Fruit fly (Drosophila melanogaster) whole organism, pupa: ENCODE data around the gene Tango4.
A peak's percentile ranks its signal among the peaks of the same experiment; 100 is the strongest.

Source experiments
- CG10348 ChIP-seq: fragments of 200-800 bp; sonication (Bioruptor generic); IDR thresholded peaks from 2 replicates; pipeline ENCODE4 v1.3.6; 2022; ENCODE audit warnings: missing biosample characterization, missing genetic modification characterization
- CG12605 ChIP-seq: fragments of 200-800 bp; sonication (Bioruptor generic); IDR thresholded peaks from 2 replicates; pipeline ENCODE4 v1.3.6; 2022; ENCODE audit warnings: missing biosample characterization, missing genetic modification characterization
- CG13204 ChIP-seq: fragments of 200-800 bp; sonication (Bioruptor generic); optimal IDR thresholded peaks from 2 replicates; lab custom pipeline; 2018; ENCODE audit warnings: missing biosample characterization, mild to moderate bottlenecking, missing genetic modification characterization, moderate library complexity
- CG14655 ChIP-seq: fragments of 200-800 bp; sonication (Bioruptor generic); optimal IDR thresholded peaks from 3 replicates; lab custom pipeline; 2017; ENCODE audit warnings: mild to moderate bottlenecking, missing biosample characterization, missing genetic modification reagents, missing genetic modification characterization
- CG15710 ChIP-seq: fragments of 200-800 bp; sonication (Bioruptor generic); optimal IDR thresholded peaks from 2 replicates; lab custom pipeline; 2018; ENCODE audit warnings: missing biosample characterization, mild to moderate bottlenecking, missing genetic modification characterization, moderate library complexity
- CG17806 ChIP-seq: fragments of 200-800 bp; sonication (Bioruptor generic); optimal IDR thresholded peaks from 2 replicates; lab custom pipeline; 2018; ENCODE audit warnings: missing biosample characterization, mild to moderate bottlenecking, missing genetic modification characterization, moderate library complexity
- CG32121 ChIP-seq: fragments of 200-800 bp; sonication (Bioruptor generic); IDR thresholded peaks from 2 replicates; pipeline ENCODE4 v1.3.6; 2022; ENCODE audit warnings: missing biosample characterization, missing genetic modification characterization
- CG34367 ChIP-seq: fragments of 200-800 bp; sonication (Bioruptor generic); optimal IDR thresholded peaks from 2 replicates; lab custom pipeline; 2018; ENCODE audit warnings: missing biosample characterization, mild to moderate bottlenecking, missing genetic modification characterization
- CG4496 ChIP-seq: fragments of 200-800 bp; sonication (Bioruptor generic); IDR thresholded peaks from 3 replicates; pipeline ENCODE4 v1.3.6; 2022; ENCODE audit warnings: missing biosample characterization, missing genetic modification characterization
- CG8159 ChIP-seq: fragments of 200-800 bp; sonication (Bioruptor generic); optimal IDR thresholded peaks from 3 replicates; lab custom pipeline; 2018; ENCODE audit warnings: missing biosample characterization, mild to moderate bottlenecking, missing genetic modification characterization, moderate library complexity
- CG8301 ChIP-seq: fragments of 200-800 bp; sonication (Bioruptor generic); optimal IDR thresholded peaks from 2 replicates; lab custom pipeline; 2018; ENCODE audit warnings: missing biosample characterization, mild to moderate bottlenecking, missing genetic modification characterization
- CG9948 ChIP-seq: fragments of 200-800 bp; sonication (Bioruptor generic); optimal IDR thresholded peaks from 2 replicates; lab custom pipeline; 2018; ENCODE audit warnings: missing biosample characterization, mild to moderate bottlenecking, missing genetic modification characterization, moderate library complexity
- D1 ChIP-seq: fragments of 200-800 bp; sonication (Bioruptor generic); optimal IDR thresholded peaks from 2 replicates; lab custom pipeline; 2018; ENCODE audit warnings: missing biosample characterization, mild to moderate bottlenecking, missing genetic modification characterization, moderate library complexity
- EcR ChIP-seq: fragments of 200-800 bp; sonication (Bioruptor generic); optimal IDR thresholded peaks from 3 replicates; lab custom pipeline; 2019; ENCODE audit warnings: missing biosample characterization, missing genetic modification characterization, mild to moderate bottlenecking, moderate library complexity, missing genetic modification reagents
- Ets98B ChIP-seq: fragments of 200-800 bp; sonication (Bioruptor generic); IDR thresholded peaks from 2 replicates; pipeline ENCODE4 v1.3.6; 2022; ENCODE audit warnings: missing biosample characterization, missing genetic modification characterization
- Pif1A ChIP-seq: fragments of 200-800 bp; sonication (Bioruptor generic); optimal IDR thresholded peaks from 3 replicates; lab custom pipeline; 2016; ENCODE audit warnings: missing biosample characterization, missing genetic modification characterization
- Pif1B ChIP-seq: fragments of 200-800 bp; sonication (Bioruptor generic); optimal IDR thresholded peaks from 3 replicates; lab custom pipeline; 2016; ENCODE audit warnings: missing biosample characterization, missing genetic modification characterization
- Snoo ChIP-seq: fragments of 200-800 bp; sonication (Bioruptor generic); optimal IDR thresholded peaks from 3 replicates; lab custom pipeline; 2017; ENCODE audit warnings: missing biosample characterization, mild to moderate bottlenecking, missing genetic modification characterization, inconsistent platforms
- fd96Ca ChIP-seq: fragments of 200-800 bp; sonication (Bioruptor generic); IDR thresholded peaks from 3 replicates; pipeline ENCODE4 v1.3.6; 2022; ENCODE audit warnings: missing biosample characterization, missing genetic modification characterization
- gl ChIP-seq: fragments of 200-800 bp; sonication (Bioruptor generic); optimal IDR thresholded peaks from 2 replicates; lab custom pipeline; 2018; ENCODE audit warnings: missing biosample characterization, mild to moderate bottlenecking, missing genetic modification characterization
- rn ChIP-seq: fragments of 200-800 bp; sonication (Bioruptor generic); IDR thresholded peaks from 2 replicates; pipeline ENCODE4 v1.3.6; 2022; ENCODE audit warnings: missing biosample characterization, missing genetic modification characterization

Tango4 gene

dm6 chrX:11993279-11993678 lies 27.6 kb upstream of the Tango4 start:
- TF ChIP-seq CG4496 (GFP tag; lab: Robert Waterston, UW) (no peak), D1 (tag; lab: Kevin White, UChicago) (no peak), Pif1A (GFP tag; lab: Kevin White, UChicago) (no peak), fd96Ca (GFP tag; lab: Robert Waterston, UW) (no peak), rn (no peak), CG12605 (GFP tag; lab: Robert Waterston, UW) (no peak)

dm6 chrX:11999974-12000618 lies 20.8 kb upstream of the Tango4 start:
- TF ChIP-seq gl (peak; percentile 8), CG13204 (GFP tag; lab: Kevin White, UChicago) (no peak), rn (no peak), CG32121 (GFP tag; lab: Robert Waterston, UW) (peak; percentile 43), CG10348 (GFP tag; lab: Robert Waterston, UW) (no peak), EcR (GFP tag; lab: Kevin White, UChicago) (peak; percentile 91), CG14655 (GFP tag; lab: Kevin White, UChicago) (peak; percentile 36), CG9948 (tag; lab: Kevin White, UChicago) (peak; percentile 46), Pif1A (GFP tag; lab: Kevin White, UChicago) (peak; percentile 62), Snoo (peak; percentile 47), Ets98B (peak; percentile 43), CG12605 (GFP tag; lab: Robert Waterston, UW) (no peak), CG8159 (tag; lab: Kevin White, UChicago) (peak; percentile 63), Pif1B (peak; percentile 57), CG34367 (tag; lab: Kevin White, UChicago) (peak; percentile 51), CG15710 (tag; lab: Kevin White, UChicago) (peak; percentile 59), fd96Ca (GFP tag; lab: Robert Waterston, UW) (0 out of 3 replicates have a peak, but pooled peaks have one; percentile 12), CG4496 (GFP tag; lab: Robert Waterston, UW) (0 out of 3 replicates have a peak, but pooled peaks have one; percentile 35), CG17806 (tag; lab: Kevin White, UChicago) (peak; percentile 52), CG8301 (peak; percentile 39), D1 (tag; lab: Kevin White, UChicago) (no peak)
- TF ChIP-seq, all 21 proteins: peak for 16

dm6 chrX:12001005-12001404 lies 19.9 kb upstream of the Tango4 start:
- no peak for TF ChIP-seq CG14655 (GFP tag; lab: Kevin White, UChicago)
- TF ChIP-seq Pif1B = no peak
- TF ChIP-seq CG34367 (tag; lab: Kevin White, UChicago) = no peak
- TF ChIP-seq D1 (tag; lab: Kevin White, UChicago) = no peak

- TF ChIP-seq CG12605 (GFP tag; lab: Robert Waterston, UW) (peak; percentile 70), rn (peak; percentile 61), CG10348 (GFP tag; lab: Robert Waterston, UW) (no peak), CG4496 (GFP tag; lab: Robert Waterston, UW) (peak; percentile 90), CG8301 (peak; percentile 82), CG17806 (tag; lab: Kevin White, UChicago) (peak; percentile 68), gl (peak; percentile 34), CG9948 (tag; lab: Kevin White, UChicago) (peak; percentile 55), CG15710 (tag; lab: Kevin White, UChicago) (peak; percentile 64), Ets98B (peak; percentile 81), D1 (tag; lab: Kevin White, UChicago) (no peak), CG8159 (tag; lab: Kevin White, UChicago) (no peak), CG13204 (GFP tag; lab: Kevin White, UChicago) (no peak), Snoo (no peak), CG14655 (GFP tag; lab: Kevin White, UChicago) (no peak), fd96Ca (GFP tag; lab: Robert Waterston, UW) (peak; percentile 89), Pif1A (GFP tag; lab: Kevin White, UChicago) (peak; percentile 88), Pif1B (peak; percentile 66), CG34367 (tag; lab: Kevin White, UChicago) (peak; percentile 65), EcR (GFP tag; lab: Kevin White, UChicago) (peak; percentile 39), CG32121 (GFP tag; lab: Robert Waterston, UW) (peak; percentile 80)
These were observed 17.2 kb upstream of the Tango4 start, which contains the start of gene fw for dm6 chrX:12003437-12004394. fw (minus strand) TSS chrX:12003914.

dm6 chrX:12004395-12004768 lies 16.5 kb upstream of the Tango4 start:
- TF ChIP-seq CG8301 = peak; percentile 57
- peak; percentile 2 for TF ChIP-seq D1 (tag; lab: Kevin White, UChicago)
- TF ChIP-seq CG32121 (GFP tag; lab: Robert Waterston, UW) = no peak
- TF ChIP-seq CG4496 (GFP tag; lab: Robert Waterston, UW) = peak; percentile 76
- TF ChIP-seq CG8159 (tag; lab: Kevin White, UChicago) = peak; percentile 83
- peak; percentile 67 for TF ChIP-seq Snoo
- TF ChIP-seq CG17806 (tag; lab: Kevin White, UChicago) = peak; percentile 9
- no peak for TF ChIP-seq gl
- TF ChIP-seq CG13204 (GFP tag; lab: Kevin White, UChicago) = peak; percentile 38
- TF ChIP-seq rn = no peak
- TF ChIP-seq EcR (GFP tag; lab: Kevin White, UChicago) = no peak
- no peak for TF ChIP-seq Pif1B
- TF ChIP-seq CG15710 (tag; lab: Kevin White, UChicago) = peak; percentile 55
- TF ChIP-seq CG9948 (tag; lab: Kevin White, UChicago) = peak; percentile 61
- TF ChIP-seq Ets98B = peak; percentile 22; the same call in 1 of the 2 replicates
- TF ChIP-seq CG10348 (GFP tag; lab: Robert Waterston, UW) = no peak
- peak; percentile 84 for TF ChIP-seq CG14655 (GFP tag; lab: Kevin White, UChicago)
- TF ChIP-seq Pif1A (GFP tag; lab: Kevin White, UChicago) = no peak
- peak; percentile 43 for TF ChIP-seq CG34367 (tag; lab: Kevin White, UChicago)
- TF ChIP-seq CG12605 (GFP tag; lab: Robert Waterston, UW) = no peak
- no peak for TF ChIP-seq fd96Ca (GFP tag; lab: Robert Waterston, UW)
- TF ChIP-seq, all 21 proteins: peak for 12
